Worm (Caenorhabditis elegans) whole organism, mixed stage, embryonic: ENCODE measurements around the gene Y46H3A.4.

ENCODE experiments used
- bed-3 ChIP-seq: fragments of 200-800 bp; sonication (Bioruptor generic); optimal IDR thresholded peaks from 3 replicates; lab custom pipeline; 2018; ENCODE audit warnings: mild to moderate bottlenecking, missing genetic modification characterization, moderate library complexity, missing compliant biosample characterization
- ceh-39 ChIP-seq: fragments of 150-350 bp; optimal IDR thresholded peaks from 2 replicates; lab custom pipeline; 2014; ENCODE audit warnings: missing biosample characterization, missing genetic modification characterization
- ceh-43 ChIP-seq: fragments of 200-800 bp; sonication (Bioruptor generic); optimal IDR thresholded peaks from 2 replicates; lab custom pipeline; 2018; ENCODE audit warnings: mild to moderate bottlenecking, missing genetic modification characterization, moderate library complexity, missing compliant biosample characterization
- ceh-83 ChIP-seq: fragments of 200-800 bp; sonication (Bioruptor generic); optimal IDR thresholded peaks from 2 replicates; lab custom pipeline; 2018; ENCODE audit warnings: mild to moderate bottlenecking, missing genetic modification characterization, missing compliant biosample characterization
- drap-1 ChIP-seq: fragments of 200-800 bp; sonication (Bioruptor generic); optimal IDR thresholded peaks from 3 replicates; lab custom pipeline; 2018; ENCODE audit warnings: mild to moderate bottlenecking, missing genetic modification characterization, missing compliant biosample characterization
- elt-1 ChIP-seq: sonication (generic microtip); optimal IDR thresholded peaks from 2 replicates; lab custom pipeline; 2017; ENCODE audit warnings: missing genetic modification characterization, mild to moderate bottlenecking, missing compliant biosample characterization, antibody characterized with exemption, moderate library complexity, borderline replicate concordance; ENCODE audit not compliant: insufficient read depth
- elt-3 ChIP-seq: fragments of 150-350 bp; optimal IDR thresholded peaks from 2 replicates; lab custom pipeline; 2014; ENCODE audit warnings: missing biosample characterization, missing genetic modification characterization
- flh-1 ChIP-seq: fragments of 200-800 bp; sonication (Bioruptor generic); optimal IDR thresholded peaks from 2 replicates; lab custom pipeline; 2018; ENCODE audit warnings: mild to moderate bottlenecking, missing genetic modification characterization, moderate library complexity, missing compliant biosample characterization
- ham-2 ChIP-seq: fragments of 200-800 bp; sonication (Bioruptor generic); optimal IDR thresholded peaks from 2 replicates; lab custom pipeline; 2018; ENCODE audit warnings: mild to moderate bottlenecking, missing genetic modification characterization, missing compliant biosample characterization
- lin-13 ChIP-seq: fragments of 150-350 bp; optimal IDR thresholded peaks from 2 replicates; lab custom pipeline; 2014; ENCODE audit warnings: missing biosample characterization, missing genetic modification characterization
- lin-32 ChIP-seq: fragments of 200-800 bp; sonication (Bioruptor generic); optimal IDR thresholded peaks from 2 replicates; lab custom pipeline; 2018; ENCODE audit warnings: mild to moderate bottlenecking, missing genetic modification characterization, missing compliant biosample characterization
- lsy-2 ChIP-seq: fragments of 150-350 bp; optimal IDR thresholded peaks from 2 replicates; lab custom pipeline; 2014; ENCODE audit warnings: missing biosample characterization, missing genetic modification characterization
- mab-5 ChIP-seq: fragments of 150-350 bp; optimal IDR thresholded peaks from 2 replicates; lab custom pipeline; 2014; ENCODE audit warnings: missing biosample characterization, missing genetic modification characterization
- mep-1 ChIP-seq: fragments of 150-350 bp; optimal IDR thresholded peaks from 2 replicates; lab custom pipeline; 2017; ENCODE audit warnings: missing biosample characterization, missing genetic modification reagents, missing genetic modification characterization, inconsistent platforms
- mls-2 ChIP-seq: sonication (generic microtip); optimal IDR thresholded peaks from 2 replicates; lab custom pipeline; 2016; ENCODE audit warnings: mild to moderate bottlenecking, missing genetic modification characterization, moderate library complexity, missing compliant biosample characterization
- nhr-12 ChIP-seq: fragments of 150-350 bp; optimal IDR thresholded peaks from 2 replicates; lab custom pipeline; 2014; ENCODE audit warnings: missing biosample characterization, missing genetic modification characterization
- nhr-237 ChIP-seq: fragments of 150-350 bp; optimal IDR thresholded peaks from 2 replicates; lab custom pipeline; 2014; ENCODE audit warnings: missing biosample characterization, missing genetic modification characterization
- nhr-28 ChIP-seq: fragments of 150-350 bp; optimal IDR thresholded peaks from 2 replicates; lab custom pipeline; 2014; ENCODE audit warnings: missing biosample characterization, missing genetic modification characterization
- nhr-76 ChIP-seq: sonication (generic microtip); optimal IDR thresholded peaks from 2 replicates; lab custom pipeline; 2017; ENCODE audit warnings: missing biosample characterization, missing genetic modification characterization
- pha-4 ChIP-seq: fragments of 150-350 bp; optimal IDR thresholded peaks from 2 replicates; lab custom pipeline; 2018; ENCODE audit warnings: missing biosample characterization, missing genetic modification reagents, missing genetic modification characterization
- sem-2 ChIP-seq: fragments of 200-800 bp; sonication (Bioruptor generic); optimal IDR thresholded peaks from 2 replicates; lab custom pipeline; 2018; ENCODE audit warnings: mild to moderate bottlenecking, missing genetic modification characterization, missing compliant biosample characterization
- snpc-4 ChIP-seq: fragments of 150-350 bp; optimal IDR thresholded peaks from 2 replicates; lab custom pipeline; 2014; ENCODE audit warnings: missing biosample characterization, missing genetic modification characterization
- sptf-1 ChIP-seq: sonication (generic microtip); optimal IDR thresholded peaks from 2 replicates; lab custom pipeline; 2017; ENCODE audit warnings: mild to moderate bottlenecking, missing genetic modification characterization, moderate library complexity, missing compliant biosample characterization
- tbx-8 ChIP-seq: fragments of 200-800 bp; sonication (Bioruptor generic); optimal IDR thresholded peaks from 2 replicates; lab custom pipeline; 2018; ENCODE audit warnings: mild to moderate bottlenecking, missing genetic modification characterization, moderate library complexity, missing compliant biosample characterization
- unc-120 ChIP-seq: sonication (generic microtip); optimal IDR thresholded peaks from 2 replicates; lab custom pipeline; 2017; ENCODE audit warnings: missing genetic modification characterization, missing compliant biosample characterization; ENCODE audit not compliant: poor library complexity, severe bottlenecking
- unc-39 ChIP-seq: fragments of 150-350 bp; optimal IDR thresholded peaks from 2 replicates; lab custom pipeline; 2014; ENCODE audit warnings: missing biosample characterization, missing genetic modification characterization
- unc-62 ChIP-seq: fragments of 150-350 bp; optimal IDR thresholded peaks from 2 replicates; lab custom pipeline; 2014; ENCODE audit warnings: missing biosample characterization, missing genetic modification reagents, missing genetic modification characterization
- ztf-11 ChIP-seq: fragments of 150-350 bp; optimal IDR thresholded peaks from 2 replicates; lab custom pipeline; 2014; ENCODE audit warnings: missing biosample characterization, missing genetic modification characterization

Gene Y46H3A.4

ce11 chrV:1804645-1805559 is 6.0 kb downstream of the Y46H3A.4 start, which contains the start of the genes hsp-16.2 and hsp-16.41 (continued):
- TF ChIP-seq mep-1 (tag; lab: Kevin White, UChicago) (peak; percentile 1), ham-2 (peak; percentile 48), ceh-43 (no peak), bed-3 (GFP tag; lab: Kevin White, UChicago) (no peak)

ce11 chrV:1804034-1804542 is 6.8 kb downstream of the Y46H3A.4 start:
- TF ChIP-seq nhr-28 (tag; lab: Kevin White, UChicago) (no peak), nhr-237 (tag; lab: Kevin White, UChicago) (no peak), sem-2 (GFP tag; lab: Kevin White, UChicago) (no peak), mls-2 (tag; lab: Kevin White, UChicago) (no peak), unc-62 (GFP tag; lab: Kevin White, UChicago) (no peak), pha-4 (tag; lab: Kevin White, UChicago) (no peak)

ce11 chrV:1803043-1803442 is 7.9 kb downstream of the Y46H3A.4 start, which contains the start of gene srt-41:
TSS of gene srt-41 (minus strand) at chrV:1803143.
- TF ChIP-seq nhr-12 (tag; lab: Kevin White, UChicago) (no peak), elt-1 (tag; lab: Kevin White, UChicago) (no peak), lsy-2 (no peak), drap-1 (no peak), elt-3 (tag; lab: Kevin White, UChicago) (no peak), unc-39 (tag; lab: Kevin White, UChicago) (no peak), sptf-1 (tag; lab: Kevin White, UChicago) (no peak), ztf-11 (tag; lab: Kevin White, UChicago) (no peak), ceh-83 (GFP tag; lab: Kevin White, UChicago) (no peak), bed-3 (GFP tag; lab: Kevin White, UChicago) (no peak), mls-2 (tag; lab: Kevin White, UChicago) (no peak), lin-32 (GFP tag; lab: Kevin White, UChicago) (no peak), ceh-39 (no peak), flh-1 (no peak), nhr-28 (tag; lab: Kevin White, UChicago) (no peak)

ce11 chrV:1797900-1798299 is 13.0 kb downstream of the Y46H3A.4 start, which contains the start of gene F36H9.10:
TSS of gene F36H9.10 (plus strand) at chrV:1798200.
- no peak for TF ChIP-seq drap-1
- no peak for TF ChIP-seq unc-39 (tag; lab: Kevin White, UChicago)
- no peak for TF ChIP-seq mep-1 (tag; lab: Kevin White, UChicago)
- no peak for TF ChIP-seq flh-1
- TF ChIP-seq nhr-12 (tag; lab: Kevin White, UChicago), result no peak
- no peak for TF ChIP-seq elt-3 (tag; lab: Kevin White, UChicago)
- no peak for TF ChIP-seq lin-32 (GFP tag; lab: Kevin White, UChicago)
- TF ChIP-seq unc-120 (tag; lab: Kevin White, UChicago), result no peak
- TF ChIP-seq sem-2 (GFP tag; lab: Kevin White, UChicago), result no peak
- no peak for TF ChIP-seq mls-2 (tag; lab: Kevin White, UChicago)
- no peak for TF ChIP-seq ham-2
- no peak for TF ChIP-seq mab-5 (tag; lab: Kevin White, UChicago)
- no peak for TF ChIP-seq lin-13
- no peak for TF ChIP-seq nhr-76 (tag; lab: Kevin White, UChicago)
- TF ChIP-seq nhr-237 (tag; lab: Kevin White, UChicago), result no peak

- no peak for TF ChIP-seq nhr-28 (tag; lab: Kevin White, UChicago)
- TF ChIP-seq tbx-8, result no peak
- TF ChIP-seq snpc-4 (tag; lab: Kevin White, UChicago), result no peak
- TF ChIP-seq flh-1, result no peak
- no peak for TF ChIP-seq sptf-1 (tag; lab: Kevin White, UChicago)
Observed at ce11 chrV:1794218-1794617, 16.7 kb downstream of the Y46H3A.4 start, which contains the start of gene F36H9.1. TSS of gene F36H9.1 (plus strand) at chrV:1794518.
